Fruit fly (Drosophila melanogaster) Kc167 (cell line): ENCODE measurements around the gene TwdlD.

Source experiments
- Myc ChIP-seq: fragments of >200 bp; optimal IDR thresholded peaks from 2 replicates; lab custom pipeline; 2017; ENCODE audit warnings: missing external identifiers
- Sin3A ChIP-seq: fragments of >200 bp; optimal IDR thresholded peaks from 2 replicates; lab custom pipeline; 2018; ENCODE audit warnings: missing external identifiers
- h ChIP-seq: fragments of >200 bp; optimal IDR thresholded peaks from 3 replicates; lab custom pipeline; 2018; ENCODE audit warnings: missing external identifiers
- insv ChIP-seq: fragments of >200 bp; optimal IDR thresholded peaks from 3 replicates; lab custom pipeline; 2018; ENCODE audit warnings: missing external identifiers
- psq ChIP-seq: fragments of >200 bp; optimal IDR thresholded peaks from 2 replicates; lab custom pipeline; 2017; ENCODE audit warnings: missing external identifiers

DNA sequence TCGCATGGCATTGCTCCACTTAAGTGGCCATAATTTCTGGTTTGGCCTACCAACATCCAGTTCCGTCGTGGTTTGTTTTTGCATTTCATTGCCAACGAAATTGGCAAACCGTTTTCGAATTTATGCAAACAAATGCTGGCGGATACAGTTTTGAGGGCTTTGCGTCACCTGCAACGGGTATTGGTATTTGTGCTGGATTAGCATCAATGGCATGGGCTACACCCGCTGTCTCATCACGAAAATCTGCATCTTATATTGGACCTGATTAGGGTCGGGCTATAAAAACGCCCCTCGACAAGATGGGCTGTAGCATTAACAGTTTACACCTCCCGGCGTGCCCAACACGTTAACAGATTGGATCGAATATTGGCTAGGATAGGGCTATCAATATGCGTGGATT lies 16.3 kb downstream of the TwdlD start, which contains the start of gene Tb:
- no peak for TF ChIP-seq Sin3A (lab: Kevin White, UChicago)
- no peak for TF ChIP-seq psq (lab: Kevin White, UChicago)
- no peak for TF ChIP-seq h (lab: Kevin White, UChicago)
- TF ChIP-seq Myc (lab: Kevin White, UChicago), result no peak
- TF ChIP-seq insv (lab: Kevin White, UChicago), result no peak
